Fruit fly (Drosophila melanogaster) whole organism, embryonic: ENCODE measurements around the gene Uba5.

Experiments
- Abd-B ChIP-seq: fragments of 200-800 bp; sonication (Bioruptor generic); optimal IDR thresholded peaks from 2 replicates; lab custom pipeline; 2018; ENCODE audit warnings: missing biosample characterization, mild to moderate bottlenecking, missing genetic modification characterization, moderate library complexity
- Adf1 ChIP-seq: fragments of 200-800 bp; sonication (Bioruptor generic); IDR thresholded peaks from 2 replicates; pipeline ENCODE4 v1.3.6; 2022; ENCODE audit warnings: missing biosample characterization, missing genetic modification characterization
- BEAF-32 ChIP-seq: fragments of 200-800 bp; sonication (Bioruptor generic); optimal IDR thresholded peaks from 3 replicates; lab custom pipeline; 2017; ENCODE audit warnings: missing biosample characterization, missing genetic modification characterization, mild to moderate bottlenecking, moderate library complexity, missing genetic modification reagents
- CG10366 ChIP-seq: fragments of 200-800 bp; sonication (Bioruptor generic); IDR thresholded peaks from 2 replicates; pipeline ENCODE4 v1.3.6; 2022; ENCODE audit warnings: missing biosample characterization, missing genetic modification characterization
- CG12942 ChIP-seq: fragments of 200-800 bp; sonication (Bioruptor generic); optimal IDR thresholded peaks from 3 replicates; lab custom pipeline; 2016; ENCODE audit warnings: missing biosample characterization, missing genetic modification characterization
- CG1603 ChIP-seq: fragments of 200-800 bp; sonication (Bioruptor generic); optimal IDR thresholded peaks from 2 replicates; lab custom pipeline; 2019; ENCODE audit warnings: missing biosample characterization, mild to moderate bottlenecking, missing genetic modification characterization, moderate library complexity
- CG16815 ChIP-seq: fragments of 200-800 bp; sonication (Bioruptor generic); optimal IDR thresholded peaks from 3 replicates; lab custom pipeline; 2017; ENCODE audit warnings: missing biosample characterization, mild to moderate bottlenecking, missing genetic modification characterization
- CG18476 ChIP-seq: fragments of 200-800 bp; sonication (Bioruptor generic); optimal IDR thresholded peaks from 2 replicates; lab custom pipeline; 2016; ENCODE audit warnings: missing biosample characterization, mild to moderate bottlenecking, missing genetic modification characterization
- CG3065 ChIP-seq: fragments of 200-800 bp; sonication (Bioruptor generic); optimal IDR thresholded peaks from 2 replicates; lab custom pipeline; 2016; ENCODE audit warnings: missing biosample characterization, missing genetic modification characterization
- CG3281 ChIP-seq: fragments of 200-800 bp; sonication (Bioruptor generic); optimal IDR thresholded peaks from 3 replicates; lab custom pipeline; 2017; ENCODE audit warnings: missing biosample characterization, mild to moderate bottlenecking, missing genetic modification characterization
- CG34422 ChIP-seq: fragments of 200-800 bp; sonication (Bioruptor generic); IDR thresholded peaks from 3 replicates; pipeline ENCODE4 v1.3.6; 2022; ENCODE audit warnings: missing biosample characterization, missing genetic modification characterization
- CG4328 ChIP-seq: fragments of 200-800 bp; sonication (Bioruptor generic); optimal IDR thresholded peaks from 3 replicates; lab custom pipeline; 2017; ENCODE audit warnings: missing biosample characterization, missing genetic modification reagents, missing genetic modification characterization
- CG4424 ChIP-seq: fragments of 200-800 bp; sonication (Bioruptor generic); optimal IDR thresholded peaks from 3 replicates; lab custom pipeline; 2016; ENCODE audit warnings: missing biosample characterization, missing genetic modification characterization
- CG4820 ChIP-seq: fragments of 200-800 bp; sonication (Bioruptor generic); optimal IDR thresholded peaks from 3 replicates; lab custom pipeline; 2016; ENCODE audit warnings: missing biosample characterization, missing genetic modification characterization
- CG6854 ChIP-seq: fragments of 200-800 bp; sonication (Bioruptor generic); optimal IDR thresholded peaks from 3 replicates; lab custom pipeline; 2017; ENCODE audit warnings: missing biosample characterization, mild to moderate bottlenecking, missing genetic modification characterization
- CG7745 ChIP-seq: fragments of 200-800 bp; sonication (Bioruptor generic); optimal IDR thresholded peaks from 2 replicates; lab custom pipeline; 2018; ENCODE audit warnings: missing biosample characterization, mild to moderate bottlenecking, missing genetic modification characterization, moderate library complexity
- CG7786 ChIP-seq: fragments of 200-800 bp; sonication (Bioruptor generic); optimal IDR thresholded peaks from 2 replicates; lab custom pipeline; 2016; ENCODE audit warnings: missing biosample characterization, missing genetic modification characterization
- CG7987 ChIP-seq: fragments of 200-800 bp; sonication (Bioruptor generic); optimal IDR thresholded peaks from 2 replicates; lab custom pipeline; 2018; ENCODE audit warnings: missing biosample characterization, mild to moderate bottlenecking, missing genetic modification characterization, moderate library complexity
- CG8765 ChIP-seq: fragments of 200-800 bp; sonication (Bioruptor generic); IDR thresholded peaks from 2 replicates; pipeline ENCODE4 v1.3.6; 2022; ENCODE audit warnings: missing biosample characterization, missing genetic modification characterization
- CG9609 ChIP-seq: fragments of 200-800 bp; sonication (Bioruptor generic); optimal IDR thresholded peaks from 3 replicates; lab custom pipeline; 2016; ENCODE audit warnings: missing biosample characterization, missing genetic modification characterization
- CkIIα-i1 ChIP-seq: fragments of 200-800 bp; sonication (Bioruptor generic); IDR thresholded peaks from 2 replicates; pipeline ENCODE4 v1.3.6; 2022; ENCODE audit warnings: missing biosample characterization, missing genetic modification characterization
- E2f1 ChIP-seq: fragments of 200-800 bp; sonication (Bioruptor generic); IDR thresholded peaks from 2 replicates; pipeline ENCODE4 v1.3.6; 2022; ENCODE audit warnings: missing biosample characterization, missing genetic modification characterization
- Hey ChIP-seq: fragments of 200-800 bp; sonication (Bioruptor generic); optimal IDR thresholded peaks from 3 replicates; lab custom pipeline; 2018; ENCODE audit warnings: missing biosample characterization, mild to moderate bottlenecking, missing genetic modification characterization
- HmgZ ChIP-seq: fragments of 200-800 bp; sonication (Bioruptor generic); optimal IDR thresholded peaks from 2 replicates; lab custom pipeline; 2018; ENCODE audit warnings: missing biosample characterization, mild to moderate bottlenecking, missing genetic modification characterization
- Hsf ChIP-seq: fragments of 200-800 bp; sonication (Bioruptor generic); optimal IDR thresholded peaks from 3 replicates; lab custom pipeline; 2016; ENCODE audit warnings: missing biosample characterization, missing genetic modification characterization
- Jarid2 ChIP-seq: fragments of 200-800 bp; sonication (Bioruptor generic); optimal IDR thresholded peaks from 3 replicates; lab custom pipeline; 2017; ENCODE audit warnings: mild to moderate bottlenecking, missing biosample characterization, missing genetic modification reagents, missing genetic modification characterization
- Mad ChIP-seq: fragments of 200-800 bp; sonication (Bioruptor generic); optimal IDR thresholded peaks from 2 replicates; lab custom pipeline; 2016; ENCODE audit warnings: missing biosample characterization, missing genetic modification characterization
- Max ChIP-seq: fragments of 200-800 bp; sonication (Bioruptor generic); optimal IDR thresholded peaks from 2 replicates; lab custom pipeline; 2016; ENCODE audit warnings: missing biosample characterization, mild to moderate bottlenecking, missing genetic modification characterization
- Med ChIP-seq: fragments of 200-800 bp; sonication (Bioruptor generic); peaks from one replicate; lab custom pipeline; 2016; ENCODE audit warnings: missing biosample characterization, missing genetic modification characterization, mild to moderate bottlenecking, inconsistent platforms, moderate library complexity
- Meics ChIP-seq: fragments of 200-800 bp; sonication (Bioruptor generic); optimal IDR thresholded peaks from 2 replicates; lab custom pipeline; 2017; ENCODE audit warnings: missing biosample characterization, mild to moderate bottlenecking, missing genetic modification characterization
- Six4 ChIP-seq: fragments of 200-800 bp; sonication (Bioruptor generic); optimal IDR thresholded peaks from 2 replicates; lab custom pipeline; 2016; ENCODE audit warnings: missing biosample characterization, missing genetic modification characterization
- Xbp1 ChIP-seq: fragments of 200-800 bp; sonication (Bioruptor generic); optimal IDR thresholded peaks from 3 replicates; lab custom pipeline; 2016; ENCODE audit warnings: missing biosample characterization, mild to moderate bottlenecking, missing genetic modification characterization
- ash1 ChIP-seq: fragments of 200-800 bp; sonication (Bioruptor generic); optimal IDR thresholded peaks from 2 replicates; lab custom pipeline; 2018; ENCODE audit warnings: missing biosample characterization, mild to moderate bottlenecking, missing genetic modification characterization
- az2 ChIP-seq: fragments of 200-800 bp; sonication (Bioruptor generic); optimal IDR thresholded peaks from 3 replicates; lab custom pipeline; 2016; ENCODE audit warnings: missing biosample characterization, missing genetic modification characterization
- bcd ChIP-seq: fragments of 200-800 bp; sonication (Bioruptor generic); optimal IDR thresholded peaks from 2 replicates; lab custom pipeline; 2017; ENCODE audit warnings: missing biosample characterization, mild to moderate bottlenecking, missing genetic modification characterization
- bsh ChIP-seq, 2 experiments: fragments of 200-800 bp; sonication (Bioruptor generic); optimal IDR thresholded peaks; 2 replicates each; lab custom pipeline; 2017 to 2018; ENCODE audit warnings: mild to moderate bottlenecking in 2 of 2, missing biosample characterization in 2 of 2, missing genetic modification characterization in 2 of 2, moderate library complexity in 1 of 2
- croc ChIP-seq: fragments of 200-800 bp; sonication (Bioruptor generic); conservative IDR thresholded peaks from 3 replicates; pipeline ENCODE4 v1.3.6; 2022; ENCODE audit warnings: missing biosample characterization, missing genetic modification characterization
- crol ChIP-seq: fragments of 200-800 bp; sonication (Bioruptor generic); IDR thresholded peaks from 2 replicates; pipeline ENCODE4 v1.3.6; 2022; ENCODE audit warnings: missing biosample characterization, missing genetic modification characterization
- dmrt99B ChIP-seq: fragments of 200-800 bp; sonication (Bioruptor generic); optimal IDR thresholded peaks from 2 replicates; lab custom pipeline; 2018; ENCODE audit warnings: missing biosample characterization, mild to moderate bottlenecking, missing genetic modification characterization, moderate library complexity
- esg ChIP-seq: fragments of 200-800 bp; sonication (Bioruptor generic); conservative IDR thresholded peaks from 2 replicates; pipeline ENCODE4 v1.3.6; 2022; ENCODE audit warnings: missing biosample characterization, missing genetic modification characterization
- gem ChIP-seq: fragments of 200-800 bp; sonication (Bioruptor generic); optimal IDR thresholded peaks from 2 replicates; lab custom pipeline; 2019; ENCODE audit warnings: missing biosample characterization, mild to moderate bottlenecking, missing genetic modification characterization, moderate library complexity
- gsb-n ChIP-seq: fragments of 200-800 bp; sonication (Bioruptor generic); optimal IDR thresholded peaks from 3 replicates; lab custom pipeline; 2018; ENCODE audit warnings: missing biosample characterization, mild to moderate bottlenecking, missing genetic modification characterization
- h ChIP-seq: fragments of >200 bp; optimal IDR thresholded peaks from 2 replicates; lab custom pipeline; 2017
- ind ChIP-seq: fragments of 200-800 bp; sonication (Bioruptor generic); optimal IDR thresholded peaks from 3 replicates; lab custom pipeline; 2016; ENCODE audit warnings: missing biosample characterization, missing genetic modification characterization
- pb ChIP-seq: fragments of 200-800 bp; sonication (Bioruptor generic); optimal IDR thresholded peaks from 3 replicates; lab custom pipeline; 2016; ENCODE audit warnings: missing biosample characterization, missing genetic modification characterization
- pros ChIP-seq: fragments of 200-800 bp; sonication (Bioruptor generic); optimal IDR thresholded peaks from 3 replicates; lab custom pipeline; 2019; ENCODE audit warnings: missing biosample characterization, mild to moderate bottlenecking, missing genetic modification characterization, moderate library complexity
- ranshi ChIP-seq: fragments of 200-800 bp; sonication (Bioruptor generic); IDR thresholded peaks from 2 replicates; pipeline ENCODE4 v1.3.6; 2022; ENCODE audit warnings: missing biosample characterization, missing genetic modification characterization
- shn ChIP-seq: fragments of 200-800 bp; sonication (Bioruptor generic); optimal IDR thresholded peaks from 3 replicates; lab custom pipeline; 2016; ENCODE audit warnings: missing biosample characterization, missing genetic modification characterization
- sob ChIP-seq: fragments of 200-800 bp; sonication (Bioruptor generic); IDR thresholded peaks from 2 replicates; pipeline ENCODE4 v1.3.6; 2022; ENCODE audit warnings: missing biosample characterization, missing genetic modification characterization
- twi ChIP-seq: fragments of 200-800 bp; optimal IDR thresholded peaks from 2 replicates; lab custom pipeline; 2019; ENCODE audit warnings: missing biosample characterization, mild to moderate bottlenecking, missing genetic modification characterization, moderate library complexity
- wdn ChIP-seq: fragments of 200-800 bp; sonication (Bioruptor generic); IDR thresholded peaks from 2 replicates; pipeline ENCODE4 v1.3.6; 2022; ENCODE audit warnings: missing biosample characterization, missing genetic modification characterization
- zen2 ChIP-seq: fragments of 200-800 bp; sonication (Bioruptor generic); IDR thresholded peaks from 3 replicates; pipeline ENCODE4 v1.3.6; 2022; ENCODE audit warnings: missing biosample characterization, missing genetic modification characterization; ENCODE audit not compliant: partially characterized antibody

Uba5 gene

dm6 chrX:11499454-11499853 is 16.1 kb downstream of the Uba5 start (continued):
- TF ChIP-seq CG7987 (GFP tag; lab: Kevin White, UChicago) (no peak), CG7745 (tag; lab: Kevin White, UChicago) (no peak), CG7786 (no peak), pb (GFP tag; lab: Kevin White, UChicago) (peak; percentile 37), BEAF-32 (GFP tag; lab: Kevin White, UChicago) (no peak), ash1 (GFP tag; lab: Kevin White, UChicago) (no peak), Adf1 (no peak), Meics (GFP tag; lab: Kevin White, UChicago) (peak; percentile 27), dmrt99B (tag; lab: Kevin White, UChicago) (peak; percentile 61), bcd (GFP tag; lab: Kevin White, UChicago) (peak; percentile 33), Xbp1 (GFP tag; lab: Kevin White, UChicago) (peak; percentile 60), Hsf (GFP tag; lab: Kevin White, UChicago) (peak; percentile 27), E2f1 (0 out of 2 replicates have a peak, but pooled peaks have one; percentile 24), CG12942 (GFP tag; lab: Kevin White, UChicago) (peak; percentile 3), CG4820 (GFP tag; lab: Kevin White, UChicago) (peak; percentile 32), CG8765 (no peak), Med (GFP tag; lab: Kevin White, UChicago) (peak; percentile 87)

DNA sequence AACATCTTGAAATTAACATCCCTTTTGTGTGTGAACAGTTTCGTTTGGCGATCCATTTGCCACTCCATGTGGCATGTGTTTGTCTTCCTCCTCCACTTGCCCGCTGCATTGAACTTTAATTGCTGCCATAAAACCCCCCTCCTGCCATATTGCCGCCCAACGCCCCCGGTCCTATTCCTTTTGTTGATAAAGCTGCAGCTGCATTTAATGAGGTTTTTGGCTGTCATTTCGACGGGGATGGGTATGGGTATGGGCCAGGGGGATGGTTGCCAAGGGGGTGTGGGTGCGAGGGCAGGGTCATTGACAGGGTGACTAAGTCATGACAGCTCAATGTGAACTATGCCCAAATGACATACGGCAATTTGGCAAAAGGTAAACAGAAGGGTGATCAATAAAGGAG is 17.0 kb downstream of the Uba5 start:
- TF ChIP-seq CkIIα-i1 (GFP tag; lab: Robert Waterston, UW) (no peak), CG3281 (no peak), CG18476 (no peak), shn (no peak), CG6854 (GFP tag; lab: Kevin White, UChicago) (no peak), Mad (GFP tag; lab: Kevin White, UChicago) (no peak), esg (no peak), CG10366 (GFP tag; lab: Robert Waterston, UW) (no peak), Max (GFP tag; lab: Kevin White, UChicago) (no peak), Hey (tag; lab: Kevin White, UChicago) (no peak), HmgZ (tag; lab: Kevin White, UChicago) (no peak), wdn (no peak), CG3065 (GFP tag; lab: Kevin White, UChicago) (no peak), CG1603 (tag; lab: Kevin White, UChicago) (peak; percentile 21), CG4328 (no peak), CG9609 (GFP tag; lab: Kevin White, UChicago) (no peak), CG4424 (GFP tag; lab: Kevin White, UChicago) (no peak), croc (no peak), pros (peak; percentile 70), gsb-n (no peak), crol (GFP tag; lab: Robert Waterston, UW) (peak; percentile 69), ranshi (no peak), h (lab: Kevin White, UChicago) (no peak), gem (no peak), ind (no peak), zen2 (GFP tag; lab: Robert Waterston, UW) (no peak), az2 (GFP tag; lab: Kevin White, UChicago) (no peak), CG34422 (GFP tag; lab: Robert Waterston, UW) (0 out of 3 replicates have a peak, but pooled peaks have one; percentile 19), Jarid2 (GFP tag; lab: Kevin White, UChicago) (no peak), twi (tag; lab: Kevin White, UChicago) (peak; percentile 42), CG16815 (GFP tag; lab: Kevin White, UChicago) (no peak), Abd-B (GFP tag; lab: Kevin White, UChicago) (peak; percentile 34), Xbp1 (GFP tag; lab: Kevin White, UChicago) (no peak), bsh (GFP tag; optimal IDR thresholded peaks at IDR 0.05; lab: Kevin White, UChicago) (peak in 1 of 2 experiments; percentile 5), sob (GFP tag; lab: Robert Waterston, UW) (no peak), Six4 (GFP tag; lab: Kevin White, UChicago) (no peak)
